Worm (Caenorhabditis elegans): ENCODE measurements around the gene Y37E11AL.12.

Y37E11AL.12 gene

DNA sequence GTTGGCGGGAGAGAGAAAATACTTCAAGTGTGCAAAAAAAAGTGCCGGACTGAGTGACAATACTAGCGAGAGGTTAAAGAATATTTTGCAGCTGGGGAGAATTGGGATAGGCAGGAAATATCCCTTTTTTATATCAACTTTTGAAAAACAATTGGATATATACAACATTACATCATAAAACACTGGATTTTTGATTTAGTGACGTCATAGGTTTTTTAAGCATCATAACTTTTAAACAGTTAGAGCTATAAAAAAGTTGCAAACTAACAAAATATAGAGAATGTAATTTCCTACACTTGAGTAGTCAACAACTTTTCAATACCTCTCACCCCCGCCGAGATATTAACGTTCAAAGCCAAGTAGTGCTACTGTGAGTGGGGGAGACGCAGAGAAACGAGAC is 8.9 kb upstream of the Y37E11AL.12 start:
- no peak for TF ChIP-seq ama-1 (optimal IDR thresholded peaks at IDR 0.05)
- TF ChIP-seq tbx-11 (GFP tag; IDR thresholded peaks at IDR 0.05) = no peak
- TF ChIP-seq sea-1 (GFP tag; conservative IDR thresholded peaks at IDR 0.05) = no peak
- no peak for TF ChIP-seq ceh-36 (tag; optimal IDR thresholded peaks at IDR 0.05)
- no peak for TF ChIP-seq ceh-13 (GFP tag; optimal IDR thresholded peaks at IDR 0.05)
- TF ChIP-seq ets-7 (tag; optimal IDR thresholded peaks at IDR 0.05) = no peak
- TF ChIP-seq pes-1 (GFP tag; IDR thresholded peaks at IDR 0.05) = no peak
- TF ChIP-seq aly-1 (tag; optimal IDR thresholded peaks at IDR 0.05) = no peak
- no peak for TF ChIP-seq hmg-4 (GFP tag; optimal IDR thresholded peaks at IDR 0.05)
- TF ChIP-seq hnd-1 (tag; optimal IDR thresholded peaks at IDR 0.05) = no peak
- no peak for TF ChIP-seq hmbx-1 (tag; optimal IDR thresholded peaks at IDR 0.05)
- TF ChIP-seq B0310.2 (tag; optimal IDR thresholded peaks at IDR 0.05) = no peak

DNA sequence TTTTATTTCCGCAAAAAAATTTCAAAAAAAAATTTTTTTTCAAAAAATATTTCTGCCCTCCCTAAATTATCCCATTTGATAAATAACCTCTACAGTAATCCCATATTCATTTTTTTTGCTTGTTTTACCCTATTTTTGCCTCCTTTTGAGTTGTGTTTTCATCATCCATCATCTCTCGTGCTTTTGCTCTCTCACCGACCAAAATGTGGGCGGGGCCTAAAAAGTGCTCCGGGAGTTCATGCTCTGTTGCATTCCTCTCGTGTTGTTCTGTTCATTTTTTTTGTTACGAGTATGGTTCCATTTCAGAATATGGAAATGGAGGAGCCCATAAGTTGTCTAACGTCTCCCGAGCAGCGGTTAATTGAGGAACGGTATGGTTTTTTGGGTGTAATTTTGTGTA is 7.4 kb upstream of the Y37E11AL.12 start, which contains the start of gene Y37E11AL.1:
TSS of gene Y37E11AL.1 (plus strand) at position 301 of the 400 bp plus-strand sequence.
- no peak for TF ChIP-seq tbx-37 (GFP tag; conservative IDR thresholded peaks at IDR 0.05)
- no peak for TF ChIP-seq ets-7 (tag; optimal IDR thresholded peaks at IDR 0.05)
- TF ChIP-seq scrt-1 (GFP tag; IDR thresholded peaks at IDR 0.05) = no peak
- TF ChIP-seq pes-1 (GFP tag; IDR thresholded peaks at IDR 0.05) = no peak
- no peak for TF ChIP-seq ama-1 (optimal IDR thresholded peaks at IDR 0.05)
- TF ChIP-seq flt-1 (GFP tag; IDR thresholded peaks at IDR 0.05) = no peak
- TF ChIP-seq tbx-11 (GFP tag; IDR thresholded peaks at IDR 0.05) = no peak
- TF ChIP-seq aly-1 (tag; optimal IDR thresholded peaks at IDR 0.05) = no peak
- no peak for TF ChIP-seq hnd-1 (tag; optimal IDR thresholded peaks at IDR 0.05)
- TF ChIP-seq hmbx-1 (tag; optimal IDR thresholded peaks at IDR 0.05) = no peak

ce11 chrIV:3700554-3700953 is 1.2 kb downstream of the Y37E11AL.12 start, which contains the start of gene Y37E11AL.9:
Y37E11AL.9 (minus strand) TSS chrIV:3700654.
- no peak for TF ChIP-seq flt-1 (GFP tag; IDR thresholded peaks at IDR 0.05)
- no peak for TF ChIP-seq tbx-11 (GFP tag; IDR thresholded peaks at IDR 0.05)
- TF ChIP-seq B0310.2 (tag; optimal IDR thresholded peaks at IDR 0.05) = no peak
- no peak for TF ChIP-seq ets-7 (tag; optimal IDR thresholded peaks at IDR 0.05)
- TF ChIP-seq hmg-4 (GFP tag; optimal IDR thresholded peaks at IDR 0.05) = no peak
- TF ChIP-seq hnd-1 (tag; optimal IDR thresholded peaks at IDR 0.05) = no peak
- TF ChIP-seq pes-1 (GFP tag; IDR thresholded peaks at IDR 0.05) = no peak
- no peak for TF ChIP-seq tbx-37 (GFP tag; conservative IDR thresholded peaks at IDR 0.05)
- TF ChIP-seq ceh-13 (GFP tag; optimal IDR thresholded peaks at IDR 0.05) = no peak
- no peak for TF ChIP-seq tra-4 (tag; optimal IDR thresholded peaks at IDR 0.05)
- no peak for TF ChIP-seq hmbx-1 (tag; optimal IDR thresholded peaks at IDR 0.05)
- TF ChIP-seq ceh-36 (tag; optimal IDR thresholded peaks at IDR 0.05) = no peak
- no peak for TF ChIP-seq ama-1 (optimal IDR thresholded peaks at IDR 0.05)
- no peak for TF ChIP-seq scrt-1 (GFP tag; IDR thresholded peaks at IDR 0.05)
- no peak for TF ChIP-seq sea-1 (GFP tag; conservative IDR thresholded peaks at IDR 0.05)

DNA sequence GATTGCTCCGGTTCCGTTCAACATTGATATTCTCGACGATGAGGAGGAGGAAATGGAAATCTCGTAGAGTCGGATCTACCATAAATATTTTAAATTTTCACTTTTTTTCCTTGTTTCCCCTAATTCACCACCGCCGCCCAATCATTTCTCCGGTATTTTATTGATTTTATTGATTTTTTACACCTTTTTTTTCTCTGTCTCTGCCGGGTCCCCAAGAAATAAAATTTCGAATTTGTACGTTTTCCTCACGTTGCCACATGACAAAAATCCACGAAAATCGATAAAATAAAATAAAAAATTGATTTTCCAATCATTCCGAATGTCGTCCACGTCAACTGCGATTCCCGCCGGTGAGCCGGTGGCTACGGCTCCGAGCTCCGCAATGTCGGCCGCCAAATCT is 3.6 kb downstream of the Y37E11AL.12 start, which contains the start of gene Y37E11AL.2:
TSS of gene Y37E11AL.2 (plus strand) at position 301 of the 400 bp plus-strand sequence.
- TF ChIP-seq tbx-37 (GFP tag; conservative IDR thresholded peaks at IDR 0.05) (no peak), aly-1 (tag; optimal IDR thresholded peaks at IDR 0.05) (no peak), tra-4 (tag; optimal IDR thresholded peaks at IDR 0.05) (no peak), flt-1 (GFP tag; IDR thresholded peaks at IDR 0.05) (no peak), hmbx-1 (tag; optimal IDR thresholded peaks at IDR 0.05) (no peak), hmg-4 (GFP tag; optimal IDR thresholded peaks at IDR 0.05) (no peak), ceh-36 (tag; optimal IDR thresholded peaks at IDR 0.05) (no peak), ceh-13 (GFP tag; optimal IDR thresholded peaks at IDR 0.05) (no peak), B0310.2 (tag; optimal IDR thresholded peaks at IDR 0.05) (no peak), scrt-1 (GFP tag; IDR thresholded peaks at IDR 0.05) (no peak), pes-1 (GFP tag; IDR thresholded peaks at IDR 0.05) (no peak), ama-1 (optimal IDR thresholded peaks at IDR 0.05) (no peak), hnd-1 (tag; optimal IDR thresholded peaks at IDR 0.05) (no peak), sea-1 (GFP tag; conservative IDR thresholded peaks at IDR 0.05) (no peak), tbx-11 (GFP tag; IDR thresholded peaks at IDR 0.05) (no peak), ets-7 (tag; optimal IDR thresholded peaks at IDR 0.05) (no peak)

- TF ChIP-seq hmg-4 (GFP tag; optimal IDR thresholded peaks at IDR 0.05) = no peak
- TF ChIP-seq flt-1 (GFP tag; IDR thresholded peaks at IDR 0.05) = no peak
- TF ChIP-seq scrt-1 (GFP tag; IDR thresholded peaks at IDR 0.05) = no peak
- TF ChIP-seq ceh-13 (GFP tag; optimal IDR thresholded peaks at IDR 0.05) = no peak
- TF ChIP-seq tbx-11 (GFP tag; IDR thresholded peaks at IDR 0.05) = no peak
- TF ChIP-seq B0310.2 (tag; optimal IDR thresholded peaks at IDR 0.05) = no peak
- no peak for TF ChIP-seq pes-1 (GFP tag; IDR thresholded peaks at IDR 0.05)
- no peak for TF ChIP-seq F13C5.2 (tag; optimal IDR thresholded peaks at IDR 0.05)
- TF ChIP-seq tra-4 (tag; optimal IDR thresholded peaks at IDR 0.05) = no peak
- TF ChIP-seq hmbx-1 (tag; optimal IDR thresholded peaks at IDR 0.05) = no peak
- TF ChIP-seq aly-1 (tag; optimal IDR thresholded peaks at IDR 0.05) = no peak
- TF ChIP-seq tbx-37 (GFP tag; conservative IDR thresholded peaks at IDR 0.05) = no peak
- no peak for TF ChIP-seq ceh-36 (tag; optimal IDR thresholded peaks at IDR 0.05)
- no peak for TF ChIP-seq ama-1 (optimal IDR thresholded peaks at IDR 0.05)
- TF ChIP-seq ets-7 (tag; optimal IDR thresholded peaks at IDR 0.05) = no peak
- TF ChIP-seq sea-1 (GFP tag; conservative IDR thresholded peaks at IDR 0.05) = no peak
These were observed 7.2 kb downstream of the Y37E11AL.12 start, which contains the start of the genes taf-6.2 and Y37E11AL.3 for ce11 chrIV:3694638-3695037. taf-6.2 (minus strand) TSS chrIV:3694733. Y37E11AL.3 (plus strand) TSS chrIV:3694935.

- TF ChIP-seq sea-1 (GFP tag; conservative IDR thresholded peaks at IDR 0.05) (no peak), ama-1 (optimal IDR thresholded peaks at IDR 0.05) (no peak), ets-7 (tag; optimal IDR thresholded peaks at IDR 0.05) (no peak), F13C5.2 (tag; optimal IDR thresholded peaks at IDR 0.05) (no peak), scrt-1 (GFP tag; IDR thresholded peaks at IDR 0.05) (no peak), hmg-4 (GFP tag; optimal IDR thresholded peaks at IDR 0.05) (no peak), tbx-37 (GFP tag; conservative IDR thresholded peaks at IDR 0.05) (no peak), tbx-11 (GFP tag; IDR thresholded peaks at IDR 0.05) (no peak), pes-1 (GFP tag; IDR thresholded peaks at IDR 0.05) (no peak), hmbx-1 (tag; optimal IDR thresholded peaks at IDR 0.05) (no peak), aly-1 (tag; optimal IDR thresholded peaks at IDR 0.05) (no peak), hnd-1 (tag; optimal IDR thresholded peaks at IDR 0.05) (no peak), tra-4 (tag; optimal IDR thresholded peaks at IDR 0.05) (no peak), ceh-13 (GFP tag; optimal IDR thresholded peaks at IDR 0.05) (no peak), ceh-36 (tag; optimal IDR thresholded peaks at IDR 0.05) (no peak), B0310.2 (tag; optimal IDR thresholded peaks at IDR 0.05) (no peak), flt-1 (GFP tag; IDR thresholded peaks at IDR 0.05) (no peak)
These were observed 13.7 kb downstream of the Y37E11AL.12 start for ce11 chrIV:3688050-3688449.

ce11 chrIV:3686765-3687164 is 15.0 kb downstream of the Y37E11AL.12 start, which contains the start of gene map-1:
map-1 (minus strand) TSS chrIV:3686865.
- TF ChIP-seq ceh-36 (tag; optimal IDR thresholded peaks at IDR 0.05) = no peak
- TF ChIP-seq scrt-1 (GFP tag; IDR thresholded peaks at IDR 0.05) = no peak
- TF ChIP-seq tbx-37 (GFP tag; conservative IDR thresholded peaks at IDR 0.05) = no peak
- no peak for TF ChIP-seq flt-1 (GFP tag; IDR thresholded peaks at IDR 0.05)
- no peak for TF ChIP-seq pes-1 (GFP tag; IDR thresholded peaks at IDR 0.05)
- no peak for TF ChIP-seq ceh-13 (GFP tag; optimal IDR thresholded peaks at IDR 0.05)
- TF ChIP-seq B0310.2 (tag; optimal IDR thresholded peaks at IDR 0.05) = no peak
- TF ChIP-seq aly-1 (tag; optimal IDR thresholded peaks at IDR 0.05) = no peak
- TF ChIP-seq tbx-11 (GFP tag; IDR thresholded peaks at IDR 0.05) = no peak
- TF ChIP-seq F13C5.2 (tag; optimal IDR thresholded peaks at IDR 0.05) = no peak
- TF ChIP-seq ets-7 (tag; optimal IDR thresholded peaks at IDR 0.05) = no peak
- no peak for TF ChIP-seq hmg-4 (GFP tag; optimal IDR thresholded peaks at IDR 0.05)
- TF ChIP-seq hnd-1 (tag; optimal IDR thresholded peaks at IDR 0.05) = no peak
- TF ChIP-seq hmbx-1 (tag; optimal IDR thresholded peaks at IDR 0.05) = no peak
- no peak for TF ChIP-seq ama-1 (optimal IDR thresholded peaks at IDR 0.05)
- no peak for TF ChIP-seq tra-4 (tag; optimal IDR thresholded peaks at IDR 0.05)

All from whole organism, early embryonic.